Worm (Caenorhabditis elegans) whole organism, L3 larva: ENCODE results near the gene nstp-9.

Experiments used
- R02D3.7 ChIP-seq: fragments of 150-350 bp; optimal IDR thresholded peaks from 2 replicates; lab custom pipeline; 2014; ENCODE audit warnings: missing biosample characterization, missing genetic modification characterization
- aly-2 ChIP-seq: fragments of 150-350 bp; optimal IDR thresholded peaks from 2 replicates; lab custom pipeline; 2014; ENCODE audit warnings: missing biosample characterization, missing genetic modification characterization
- ama-1 ChIP-seq: fragments of 150-350 bp; optimal IDR thresholded peaks from 2 replicates; lab custom pipeline; 2018
- ceh-16 ChIP-seq: sonication (generic microtip); optimal IDR thresholded peaks from 2 replicates; lab custom pipeline; 2017; ENCODE audit warnings: missing biosample characterization, missing genetic modification characterization
- egl-5 ChIP-seq: fragments of 150-350 bp; optimal IDR thresholded peaks from 2 replicates; lab custom pipeline; 2017; ENCODE audit warnings: missing biosample characterization, missing genetic modification reagents, missing genetic modification characterization, inconsistent platforms
- elt-2 ChIP-seq: sonication (generic microtip); optimal IDR thresholded peaks from 2 replicates; lab custom pipeline; 2016; ENCODE audit warnings: missing genetic modification reagents, mild to moderate bottlenecking, missing genetic modification characterization, missing compliant biosample characterization
- elt-3 ChIP-seq, 3 experiments: fragments of 150-350 bp in 1 of 3; sonication (generic microtip) in 2 of 3; optimal IDR thresholded peaks; 2 replicates in 2 of 3; 4 replicates in 1 of 3; lab custom pipeline; 2014 to 2017; ENCODE audit warnings: missing biosample characterization in 3 of 3, missing genetic modification characterization in 3 of 3
- eor-1 ChIP-seq, 2 experiments: fragments of 150-350 bp; optimal IDR thresholded peaks; 2 replicates each; lab custom pipeline; 2014 to 2018; ENCODE audit warnings: missing biosample characterization in 2 of 2, missing genetic modification characterization in 2 of 2
- fkh-10 ChIP-seq: sonication (generic microtip); optimal IDR thresholded peaks from 2 replicates; lab custom pipeline; 2017; ENCODE audit warnings: missing biosample characterization, missing genetic modification reagents, missing genetic modification characterization
- fkh-2 ChIP-seq: fragments of 150-350 bp; optimal IDR thresholded peaks from 2 replicates; lab custom pipeline; 2014; ENCODE audit warnings: missing biosample characterization, missing genetic modification reagents, missing genetic modification characterization
- hmg-11 ChIP-seq: sonication (generic microtip); optimal IDR thresholded peaks from 2 replicates; lab custom pipeline; 2016; ENCODE audit warnings: missing genetic modification characterization, missing compliant biosample characterization
- lin-15B ChIP-seq: fragments of 150-350 bp; optimal IDR thresholded peaks from 2 replicates; lab custom pipeline; 2014; ENCODE audit warnings: missing biosample characterization, missing genetic modification characterization
- lin-39 ChIP-seq: fragments of 150-350 bp; optimal IDR thresholded peaks from 2 replicates; lab custom pipeline; 2018; ENCODE audit warnings: missing biosample characterization, missing genetic modification reagents, missing genetic modification characterization
- lsy-12 ChIP-seq: sonication (generic microtip); optimal IDR thresholded peaks from 2 replicates; lab custom pipeline; 2016; ENCODE audit warnings: mild to moderate bottlenecking, missing genetic modification characterization, missing compliant biosample characterization
- mdl-1 ChIP-seq: fragments of 150-350 bp; optimal IDR thresholded peaks from 2 replicates; lab custom pipeline; 2014; ENCODE audit warnings: missing biosample characterization, missing genetic modification characterization
- mml-1 ChIP-seq: fragments of 150-350 bp; sonication (generic microtip); optimal IDR thresholded peaks from 3 replicates; lab custom pipeline; 2014; ENCODE audit warnings: missing biosample characterization, missing genetic modification characterization
- nfya-1 ChIP-seq: sonication (generic microtip); optimal IDR thresholded peaks from 2 replicates; lab custom pipeline; 2017; ENCODE audit warnings: missing genetic modification characterization, mild to moderate bottlenecking, missing compliant biosample characterization, antibody characterized with exemption, moderate library complexity; ENCODE audit not compliant: insufficient read depth
- nhr-11 ChIP-seq: fragments of 150-350 bp; optimal IDR thresholded peaks from 2 replicates; lab custom pipeline; 2014; ENCODE audit warnings: missing biosample characterization, missing genetic modification characterization
- nhr-12 ChIP-seq: fragments of 150-350 bp; optimal IDR thresholded peaks from 2 replicates; lab custom pipeline; 2014; ENCODE audit warnings: missing biosample characterization, missing genetic modification characterization
- nhr-23 ChIP-seq: fragments of 150-350 bp; optimal IDR thresholded peaks from 2 replicates; lab custom pipeline; 2014; ENCODE audit warnings: missing biosample characterization, missing genetic modification reagents, missing genetic modification characterization
- nhr-25 ChIP-seq: sonication (generic microtip); optimal IDR thresholded peaks from 2 replicates; lab custom pipeline; 2017; ENCODE audit warnings: missing biosample characterization, missing genetic modification characterization
- nhr-28 ChIP-seq: fragments of 150-350 bp; optimal IDR thresholded peaks from 2 replicates; lab custom pipeline; 2014; ENCODE audit warnings: missing biosample characterization, missing genetic modification characterization
- pha-4 ChIP-seq: fragments of 150-350 bp; optimal IDR thresholded peaks from 2 replicates; lab custom pipeline; 2014; ENCODE audit warnings: missing biosample characterization, missing genetic modification reagents, missing genetic modification characterization
- sea-2 ChIP-seq: fragments of 150-350 bp; sonication (generic microtip); optimal IDR thresholded peaks from 4 replicates; lab custom pipeline; 2014; ENCODE audit warnings: missing biosample characterization, missing genetic modification reagents, missing genetic modification characterization
- skn-1 ChIP-seq: fragments of 150-350 bp; optimal IDR thresholded peaks from 2 replicates; lab custom pipeline; 2014; ENCODE audit warnings: missing biosample characterization, missing genetic modification characterization
- snpc-4 ChIP-seq: fragments of 150-350 bp; optimal IDR thresholded peaks from 2 replicates; lab custom pipeline; 2014; ENCODE audit warnings: missing biosample characterization, missing genetic modification characterization
- unc-39 ChIP-seq: sonication (generic microtip); optimal IDR thresholded peaks from 4 replicates; lab custom pipeline; 2017; ENCODE audit warnings: missing biosample characterization, missing genetic modification characterization
- ztf-11 ChIP-seq: fragments of 150-350 bp; optimal IDR thresholded peaks from 2 replicates; lab custom pipeline; 2014; ENCODE audit warnings: missing biosample characterization, missing genetic modification characterization
- ztf-4 ChIP-seq: fragments of 150-350 bp; optimal IDR thresholded peaks from 2 replicates; lab custom pipeline; 2014; ENCODE audit warnings: missing biosample characterization, missing genetic modification characterization

nstp-9 gene

DNA sequence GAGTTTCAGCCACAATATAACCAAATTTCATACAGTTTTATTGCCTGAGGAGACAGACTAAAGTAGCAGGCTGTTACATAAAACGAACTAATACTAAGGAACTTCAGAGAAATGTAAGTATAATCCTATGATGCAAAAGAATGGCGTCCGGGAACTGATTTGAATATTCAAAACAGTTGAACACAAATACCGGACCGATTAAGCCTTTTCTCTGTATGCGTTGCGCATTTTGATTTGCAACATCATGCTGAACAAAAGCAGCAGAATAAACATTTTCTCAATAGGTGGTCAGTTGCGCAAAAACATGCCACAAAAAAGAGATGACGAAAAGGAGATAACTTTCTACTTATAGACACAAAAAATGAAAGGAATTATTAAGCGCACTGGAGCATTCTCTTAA is 4.5 kb upstream of the nstp-9 start:
- TF ChIP-seq fkh-2 (tag; lab: Kevin White, UChicago) (no peak), mml-1 (no peak), skn-1 (tag; lab: Kevin White, UChicago) (no peak)
- TF ChIP-seq, all 47 proteins: peak for 0

DNA sequence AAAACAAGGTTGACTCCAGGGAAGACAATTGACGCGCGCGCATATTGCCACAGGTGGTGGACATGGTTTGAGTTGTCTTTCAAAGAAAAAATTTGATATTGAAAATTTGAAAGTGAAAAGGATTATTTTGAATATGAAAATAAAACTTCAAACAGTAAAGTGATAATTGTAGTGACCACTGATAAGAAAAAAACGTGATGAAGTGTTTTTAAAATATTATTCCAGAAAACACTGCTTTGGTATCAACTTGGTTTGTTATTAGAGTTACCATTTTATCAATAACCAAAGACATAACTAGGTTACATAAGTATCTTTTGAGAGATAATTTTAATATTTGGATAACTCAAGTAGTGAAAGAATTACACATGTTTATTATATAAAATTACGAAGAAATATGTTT is 3.3 kb downstream of the nstp-9 start:
- TF ChIP-seq ceh-16 (tag; lab: Kevin White, UChicago) (no peak), mdl-1 (tag; lab: Kevin White, UChicago) (no peak), pha-4 (tag; lab: Kevin White, UChicago) (peak; percentile 55), lin-39 (tag; lab: Kevin White, UChicago) (no peak), elt-2 (peak; percentile 44)

DNA sequence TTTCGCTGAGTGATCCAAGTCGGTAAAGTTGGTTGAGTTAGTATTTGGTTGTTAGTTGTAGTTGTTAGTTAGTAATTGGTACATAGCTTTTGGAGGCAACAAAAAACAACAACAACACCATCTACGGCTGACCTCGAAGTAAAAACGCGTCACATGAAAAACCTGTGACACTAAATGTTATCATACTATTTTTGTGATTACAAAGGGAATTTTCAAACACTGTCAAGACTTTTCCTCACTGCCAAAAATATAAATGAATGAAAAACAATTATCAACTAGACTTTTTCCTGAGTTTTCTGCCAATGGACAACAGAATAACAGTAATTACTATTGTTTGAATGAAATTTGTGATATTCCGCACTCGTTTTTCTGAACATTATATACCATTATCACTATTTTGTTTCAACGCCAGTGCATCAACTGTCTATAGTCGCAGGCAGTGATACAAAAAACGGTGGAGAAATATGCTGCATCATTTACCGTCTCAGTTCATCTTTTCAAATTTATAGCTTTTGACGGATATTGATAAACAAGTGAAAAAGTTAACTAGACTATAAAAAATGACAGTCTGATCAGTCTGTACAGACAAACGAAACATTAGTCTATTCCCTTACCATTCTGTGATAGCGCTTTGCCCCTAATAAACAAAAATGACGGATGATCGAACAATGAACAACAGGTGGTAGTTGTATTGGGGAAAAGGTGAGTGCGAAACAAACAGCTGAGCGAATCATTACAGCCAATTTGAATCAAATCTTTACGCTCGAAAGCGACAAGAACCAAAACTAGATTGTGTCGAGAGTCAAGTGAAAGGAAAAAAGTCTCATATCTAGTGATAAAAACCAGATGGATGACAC is 4.9 kb downstream of the nstp-9 start:
- TF ChIP-seq elt-2 = peak; percentile 61
- TF ChIP-seq R02D3.7 (tag; lab: Kevin White, UChicago) = no peak

DNA sequence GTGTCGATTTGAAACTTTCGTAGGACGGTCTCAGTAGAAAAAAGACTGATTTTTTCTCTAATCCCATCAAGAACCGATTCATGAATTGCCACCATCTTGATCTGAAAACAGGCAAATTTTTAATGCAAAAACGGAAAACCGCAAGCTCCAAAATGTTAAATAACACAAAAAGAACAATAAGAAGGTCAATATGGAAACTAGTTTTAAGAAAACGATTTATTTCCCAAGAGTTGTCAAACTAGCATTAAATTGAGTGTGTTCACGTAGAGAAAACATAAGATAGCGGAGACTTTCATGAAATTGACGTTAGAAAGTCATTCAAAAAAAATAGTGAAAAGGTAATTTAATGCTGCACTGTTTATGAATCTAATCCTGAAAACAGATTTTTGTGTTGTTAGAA is 5.5 kb downstream of the nstp-9 start, which contains the start of gene F47B10.9:
Gene F47B10.9 (minus strand): TSS at position 101 of the 400 bp plus-strand sequence.
- no peak for TF ChIP-seq elt-2
- TF ChIP-seq nhr-25 (tag; lab: Kevin White, UChicago) = no peak
- no peak for TF ChIP-seq nhr-23 (tag; lab: Kevin White, UChicago)
- TF ChIP-seq eor-1 (tag; optimal IDR thresholded peaks at IDR 0.05; lab: Kevin White, UChicago) = no peak
- no peak for TF ChIP-seq fkh-2 (tag; lab: Kevin White, UChicago)
- no peak for TF ChIP-seq elt-3 (tag; optimal IDR thresholded peaks at IDR 0.05; lab: Kevin White, UChicago)
- no peak for TF ChIP-seq ceh-16 (tag; lab: Kevin White, UChicago)
- no peak for TF ChIP-seq fkh-10 (GFP tag; lab: Kevin White, UChicago)
- no peak for TF ChIP-seq nhr-12 (tag; lab: Kevin White, UChicago)
- TF ChIP-seq snpc-4 (tag; lab: Kevin White, UChicago) = no peak
- TF ChIP-seq nhr-11 (tag; lab: Kevin White, UChicago) = no peak
- TF ChIP-seq egl-5 (tag; lab: Kevin White, UChicago) = no peak
- TF ChIP-seq lin-15B (tag; lab: Kevin White, UChicago) = no peak

DNA sequence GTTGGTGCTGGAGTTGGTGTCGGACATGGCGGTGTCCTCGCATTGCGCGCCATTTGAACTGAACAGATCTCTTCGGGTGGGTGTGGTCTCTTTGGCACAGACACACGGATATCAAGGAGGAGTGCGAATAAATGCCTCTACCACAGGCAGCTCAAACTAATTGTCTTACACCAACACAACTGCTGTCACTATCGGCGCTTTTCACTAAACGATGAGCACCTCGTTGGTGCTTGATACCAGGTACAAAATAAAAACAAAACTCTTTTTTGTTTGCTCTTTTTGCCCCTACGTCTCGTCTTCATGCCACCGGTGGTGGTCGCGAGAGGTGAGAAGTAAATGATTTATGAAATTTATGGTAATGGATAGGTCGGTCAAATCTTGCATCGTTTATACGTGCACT is 8.8 kb downstream of the nstp-9 start, which contains the start of gene F47B10.8:
Gene F47B10.8 (minus strand): TSS at position 101 of the 400 bp plus-strand sequence.
- TF ChIP-seq aly-2 (tag; lab: Kevin White, UChicago) (no peak), pha-4 (tag; lab: Kevin White, UChicago) (no peak), nhr-28 (tag; lab: Kevin White, UChicago) (no peak), nhr-23 (tag; lab: Kevin White, UChicago) (no peak), ztf-11 (tag; lab: Kevin White, UChicago) (no peak), lin-15B (tag; lab: Kevin White, UChicago) (no peak), sea-2 (GFP tag; lab: Kevin White, UChicago) (no peak), lsy-12 (no peak), unc-39 (tag; lab: Kevin White, UChicago) (no peak), ceh-16 (tag; lab: Kevin White, UChicago) (no peak), hmg-11 (tag; lab: Kevin White, UChicago) (no peak), ama-1 (lab: Kevin White, UChicago) (no peak), mdl-1 (tag; lab: Kevin White, UChicago) (no peak)

DNA sequence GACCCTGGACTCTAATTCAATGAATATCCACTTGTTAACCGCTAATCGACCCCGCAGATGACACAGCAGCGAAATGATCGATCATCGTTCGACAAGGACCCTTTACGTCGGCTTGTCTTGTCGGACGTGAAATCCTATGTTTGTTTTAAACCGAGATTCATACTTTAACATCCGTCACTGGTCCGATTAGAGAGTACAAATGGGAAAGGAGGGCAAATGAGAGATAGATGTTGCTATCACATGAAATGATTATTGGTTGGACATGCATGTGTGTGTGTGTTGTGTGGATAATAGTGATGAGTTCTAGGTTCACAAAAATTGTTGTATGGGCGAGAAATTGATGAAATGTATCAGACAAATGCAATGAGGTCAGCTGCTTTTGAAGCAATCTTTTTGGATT is 9.9 kb downstream of the nstp-9 start:
- TF ChIP-seq ztf-4 (tag; lab: Kevin White, UChicago) (no peak), nfya-1 (tag; lab: Kevin White, UChicago) (peak; percentile 30), ceh-16 (tag; lab: Kevin White, UChicago) (no peak), egl-5 (tag; lab: Kevin White, UChicago) (peak; percentile 35), elt-2 (no peak)
- TF ChIP-seq, all 47 proteins: peak for 2
